Fruit fly (Drosophila melanogaster) whole organism, embryonic: ENCODE measurements around the gene CG5399.

Source experiments
- Ada2b ChIP-seq: fragments of 200-800 bp; sonication (Bioruptor generic); IDR thresholded peaks from 2 replicates; pipeline ENCODE4 v1.3.6; 2022; ENCODE audit warnings: missing biosample characterization, missing genetic modification characterization
- Atf3 ChIP-seq: fragments of 200-800 bp; sonication (Bioruptor generic); optimal IDR thresholded peaks from 3 replicates; lab custom pipeline; 2016; ENCODE audit warnings: missing biosample characterization, missing genetic modification characterization
- B-H1 ChIP-seq: fragments of 200-800 bp; sonication (Bioruptor generic); IDR thresholded peaks from 3 replicates; pipeline ENCODE4 v1.3.6; 2022; ENCODE audit warnings: missing biosample characterization, missing genetic modification characterization
- BtbVII ChIP-seq: fragments of 200-800 bp; sonication (Bioruptor generic); optimal IDR thresholded peaks from 3 replicates; lab custom pipeline; 2017; ENCODE audit warnings: missing biosample characterization, mild to moderate bottlenecking, missing genetic modification characterization
- CG10366 ChIP-seq: fragments of 200-800 bp; sonication (Bioruptor generic); IDR thresholded peaks from 2 replicates; pipeline ENCODE4 v1.3.6; 2022; ENCODE audit warnings: missing biosample characterization, missing genetic modification characterization
- CG10543 ChIP-seq: fragments of 200-800 bp; sonication (Bioruptor generic); optimal IDR thresholded peaks from 3 replicates; lab custom pipeline; 2017; ENCODE audit warnings: missing biosample characterization, mild to moderate bottlenecking, missing genetic modification characterization, moderate library complexity
- CG10654 ChIP-seq: fragments of 200-800 bp; sonication (Bioruptor generic); optimal IDR thresholded peaks from 2 replicates; lab custom pipeline; 2016; ENCODE audit warnings: missing biosample characterization, missing genetic modification characterization
- CG12071 ChIP-seq: fragments of 200-800 bp; sonication (Bioruptor generic); optimal IDR thresholded peaks from 3 replicates; lab custom pipeline; 2018; ENCODE audit warnings: missing biosample characterization, mild to moderate bottlenecking, missing genetic modification characterization
- CG15514 ChIP-seq: fragments of 200-800 bp; sonication (Bioruptor generic); optimal IDR thresholded peaks from 3 replicates; lab custom pipeline; 2017; ENCODE audit warnings: missing biosample characterization, missing genetic modification characterization, mild to moderate bottlenecking, moderate library complexity, missing genetic modification reagents
- CG18011 ChIP-seq: fragments of 200-800 bp; sonication (Bioruptor generic); optimal IDR thresholded peaks from 2 replicates; lab custom pipeline; 2017; ENCODE audit warnings: missing biosample characterization, missing genetic modification characterization, mild to moderate bottlenecking, moderate library complexity, missing genotype
- CG18262 ChIP-seq: fragments of 200-800 bp; optimal IDR thresholded peaks from 3 replicates; lab custom pipeline; 2019; ENCODE audit warnings: missing biosample characterization, mild to moderate bottlenecking, missing genetic modification characterization, moderate library complexity
- CG1832 ChIP-seq: fragments of 200-800 bp; sonication (Bioruptor generic); optimal IDR thresholded peaks from 2 replicates; lab custom pipeline; 2017; ENCODE audit warnings: missing biosample characterization, mild to moderate bottlenecking, missing genetic modification characterization, inconsistent platforms
- CG18599 ChIP-seq: fragments of 200-800 bp; sonication (Bioruptor generic); optimal IDR thresholded peaks from 3 replicates; lab custom pipeline; 2017; ENCODE audit warnings: missing biosample characterization, missing genetic modification characterization, mild to moderate bottlenecking, moderate library complexity, missing genetic modification reagents
- CG34376 ChIP-seq: fragments of 200-800 bp; sonication (Bioruptor generic); optimal IDR thresholded peaks from 2 replicates; lab custom pipeline; 2018; ENCODE audit warnings: missing biosample characterization, mild to moderate bottlenecking, missing genetic modification characterization
- CG3995 ChIP-seq: fragments of 200-800 bp; sonication (Bioruptor generic); optimal IDR thresholded peaks from 3 replicates; lab custom pipeline; 2016; ENCODE audit warnings: missing biosample characterization, missing genetic modification characterization
- CG4617 ChIP-seq: fragments of 200-800 bp; sonication (Bioruptor generic); optimal IDR thresholded peaks from 3 replicates; lab custom pipeline; 2016; ENCODE audit warnings: missing biosample characterization, missing genetic modification characterization, borderline replicate concordance
- CG9437 ChIP-seq: fragments of 200-800 bp; sonication (Bioruptor generic); optimal IDR thresholded peaks from 2 replicates; lab custom pipeline; 2018; ENCODE audit warnings: missing biosample characterization, mild to moderate bottlenecking, missing genetic modification characterization
- Doc3 ChIP-seq: fragments of 200-800 bp; sonication (Bioruptor generic); IDR thresholded peaks from 3 replicates; pipeline ENCODE4 v1.3.6; 2022; ENCODE audit warnings: missing biosample characterization, missing genetic modification characterization; ENCODE audit not compliant: partially characterized antibody
- Drgx ChIP-seq: fragments of 200-800 bp; sonication (Bioruptor generic); IDR thresholded peaks from 2 replicates; pipeline ENCODE4 v1.3.6; 2022; ENCODE audit warnings: missing biosample characterization, missing genetic modification characterization
- HHEX ChIP-seq: fragments of 200-800 bp; sonication (Bioruptor generic); optimal IDR thresholded peaks from 3 replicates; lab custom pipeline; 2017; ENCODE audit warnings: missing biosample characterization, mild to moderate bottlenecking, missing genetic modification characterization, missing genetic modification reagents
- Hey ChIP-seq: fragments of 200-800 bp; sonication (Bioruptor generic); optimal IDR thresholded peaks from 3 replicates; lab custom pipeline; 2018; ENCODE audit warnings: missing biosample characterization, mild to moderate bottlenecking, missing genetic modification characterization
- HmgZ ChIP-seq: fragments of 200-800 bp; sonication (Bioruptor generic); optimal IDR thresholded peaks from 2 replicates; lab custom pipeline; 2018; ENCODE audit warnings: missing biosample characterization, mild to moderate bottlenecking, missing genetic modification characterization
- Lim3 ChIP-seq: fragments of 200-800 bp; sonication (Bioruptor generic); IDR thresholded peaks from 2 replicates; pipeline ENCODE4 v1.3.6; 2022; ENCODE audit warnings: missing biosample characterization, missing genetic modification characterization
- Med ChIP-seq: fragments of 200-800 bp; sonication (Bioruptor generic); peaks from one replicate; lab custom pipeline; 2016; ENCODE audit warnings: missing biosample characterization, missing genetic modification characterization, mild to moderate bottlenecking, inconsistent platforms, moderate library complexity
- Optix ChIP-seq: fragments of 200-800 bp; sonication (Bioruptor generic); IDR thresholded peaks from 3 replicates; pipeline ENCODE4 v1.3.6; 2022; ENCODE audit warnings: missing biosample characterization, missing genetic modification characterization
- bcd ChIP-seq: fragments of 200-800 bp; sonication (Bioruptor generic); optimal IDR thresholded peaks from 2 replicates; lab custom pipeline; 2017; ENCODE audit warnings: missing biosample characterization, mild to moderate bottlenecking, missing genetic modification characterization
- cas ChIP-seq: fragments of 200-800 bp; sonication (Bioruptor generic); IDR thresholded peaks from 2 replicates; pipeline ENCODE4 v1.3.6; 2022; ENCODE audit warnings: missing biosample characterization, missing genetic modification characterization
- cwo ChIP-seq: fragments of 200-800 bp; sonication (Bioruptor generic); optimal IDR thresholded peaks from 3 replicates; lab custom pipeline; 2017; ENCODE audit warnings: missing biosample characterization, missing genetic modification characterization, mild to moderate bottlenecking, moderate library complexity, missing genetic modification reagents
- exex ChIP-seq: fragments of 200-800 bp; sonication (Bioruptor generic); optimal IDR thresholded peaks from 4 replicates; lab custom pipeline; 2018; ENCODE audit warnings: missing biosample characterization, mild to moderate bottlenecking, missing genetic modification characterization, moderate library complexity
- fd3F ChIP-seq: fragments of 200-800 bp; sonication (Bioruptor generic); optimal IDR thresholded peaks from 2 replicates; lab custom pipeline; 2018; ENCODE audit warnings: missing biosample characterization, mild to moderate bottlenecking, missing genetic modification characterization, moderate library complexity
- grn ChIP-seq: fragments of 200-800 bp; sonication (Bioruptor generic); optimal IDR thresholded peaks from 3 replicates; lab custom pipeline; 2017; ENCODE audit warnings: missing biosample characterization, missing genetic modification characterization
- gro ChIP-seq: fragments of 200-800 bp; sonication (Bioruptor generic); optimal IDR thresholded peaks from 2 replicates; lab custom pipeline; 2016; ENCODE audit warnings: missing biosample characterization, missing genetic modification characterization
- hkb ChIP-seq, 2 experiments: fragments of 200-800 bp in 1 of 2; fragments of >200 bp in 1 of 2; sonication (Bioruptor generic) in 1 of 2; IDR thresholded peaks in 1 of 2; optimal IDR thresholded peaks in 1 of 2; 2 replicates each; pipeline versions ENCODE4 v1.3.6 to Lab custom; 2017 to 2022; ENCODE audit warnings: missing biosample characterization in 1 of 2, missing genetic modification characterization in 1 of 2
- lab ChIP-seq: fragments of 200-800 bp; sonication (Bioruptor generic); optimal IDR thresholded peaks from 3 replicates; lab custom pipeline; 2017; ENCODE audit warnings: missing biosample characterization, missing genetic modification characterization, mild to moderate bottlenecking, moderate library complexity, missing genetic modification reagents
- lbe ChIP-seq: fragments of 200-800 bp; sonication (Bioruptor generic); optimal IDR thresholded peaks from 2 replicates; lab custom pipeline; 2016; ENCODE audit warnings: missing biosample characterization, mild to moderate bottlenecking, missing genetic modification characterization
- mirr ChIP-seq: fragments of 200-800 bp; sonication (Bioruptor generic); optimal IDR thresholded peaks from 3 replicates; lab custom pipeline; 2018; ENCODE audit warnings: missing biosample characterization, mild to moderate bottlenecking, missing genetic modification characterization
- nerfin-1 ChIP-seq: fragments of 200-800 bp; sonication (Bioruptor generic); optimal IDR thresholded peaks from 3 replicates; lab custom pipeline; 2019; ENCODE audit warnings: missing biosample characterization, mild to moderate bottlenecking, missing genetic modification characterization, moderate library complexity
- nmo ChIP-seq: fragments of 200-800 bp; sonication (Bioruptor generic); optimal IDR thresholded peaks from 2 replicates; lab custom pipeline; 2018; ENCODE audit warnings: missing biosample characterization, mild to moderate bottlenecking, missing genetic modification characterization, moderate library complexity
- pb ChIP-seq: fragments of 200-800 bp; sonication (Bioruptor generic); optimal IDR thresholded peaks from 3 replicates; lab custom pipeline; 2016; ENCODE audit warnings: missing biosample characterization, missing genetic modification characterization
- pzg ChIP-seq: fragments of 200-800 bp; sonication (Bioruptor generic); optimal IDR thresholded peaks from 3 replicates; lab custom pipeline; 2018; ENCODE audit warnings: missing biosample characterization, mild to moderate bottlenecking, missing genetic modification characterization, moderate library complexity
- rib ChIP-seq: fragments of 200-800 bp; sonication (Bioruptor generic); IDR thresholded peaks from 2 replicates; pipeline ENCODE4 v1.3.6; 2022; ENCODE audit warnings: missing biosample characterization, missing genetic modification characterization
- sd ChIP-seq: fragments of 200-800 bp; sonication (Bioruptor generic); optimal IDR thresholded peaks from 3 replicates; lab custom pipeline; 2018; ENCODE audit warnings: missing biosample characterization, mild to moderate bottlenecking, missing genetic modification characterization, moderate library complexity
- sisA ChIP-seq: fragments of 200-800 bp; sonication (Bioruptor generic); IDR thresholded peaks from 2 replicates; pipeline ENCODE4 v1.3.6; 2022; ENCODE audit warnings: missing biosample characterization, missing genetic modification characterization
- slp2 ChIP-seq: fragments of 200-800 bp; sonication (Bioruptor generic); optimal IDR thresholded peaks from 2 replicates; lab custom pipeline; 2016; ENCODE audit warnings: missing biosample characterization, missing genetic modification characterization
- sqz ChIP-seq: fragments of 200-800 bp; sonication (Bioruptor generic); optimal IDR thresholded peaks from 3 replicates; lab custom pipeline; 2018; ENCODE audit warnings: missing biosample characterization, mild to moderate bottlenecking, missing genetic modification characterization
- sug ChIP-seq: fragments of 200-800 bp; optimal IDR thresholded peaks from 2 replicates; lab custom pipeline; 2019; ENCODE audit warnings: missing biosample characterization, mild to moderate bottlenecking, missing genetic modification characterization, moderate library complexity
- tgo ChIP-seq: fragments of 200-800 bp; sonication (Bioruptor generic); IDR thresholded peaks from 3 replicates; pipeline ENCODE4 v1.3.6; 2022; ENCODE audit warnings: missing biosample characterization, missing genetic modification characterization
- vfl ChIP-seq: fragments of 200-800 bp; sonication (Bioruptor generic); optimal IDR thresholded peaks from 2 replicates; lab custom pipeline; 2016; ENCODE audit warnings: missing biosample characterization, missing genetic modification characterization
- zen ChIP-seq: fragments of 200-800 bp; sonication (Bioruptor generic); optimal IDR thresholded peaks from 3 replicates; lab custom pipeline; 2018; ENCODE audit warnings: missing biosample characterization, mild to moderate bottlenecking, missing genetic modification characterization, moderate library complexity

CG5399 gene

DNA sequence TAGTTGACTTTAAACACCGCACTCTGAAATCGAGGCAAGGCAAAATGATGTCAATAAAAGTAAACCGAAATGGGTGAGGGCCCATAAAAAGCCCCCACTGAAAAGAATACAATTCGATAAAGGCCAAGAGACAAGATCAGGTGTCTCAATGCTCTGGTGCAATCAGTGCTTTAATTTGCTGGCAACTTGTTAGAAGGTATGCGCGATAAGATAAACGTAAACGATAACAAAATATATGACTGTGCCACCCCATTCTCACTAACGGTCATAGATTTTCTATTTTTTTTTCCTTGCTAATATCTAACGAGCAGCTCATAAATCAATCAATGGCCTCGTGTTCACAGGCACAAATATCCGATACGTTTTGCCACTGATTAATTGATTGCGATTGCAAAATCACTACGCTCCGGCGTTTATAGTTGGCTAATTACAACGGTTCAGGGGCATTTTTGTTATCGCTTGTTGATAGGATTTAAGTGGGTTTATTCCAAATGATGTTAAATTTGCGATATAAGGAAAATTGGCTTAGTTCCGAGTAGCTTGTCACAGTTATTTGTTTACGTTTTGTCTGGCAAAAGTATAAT lies 1.5 kb downstream of the CG5399 start:
- no peak for TF ChIP-seq Optix
- peak; percentile 33 for TF ChIP-seq cwo (GFP tag; lab: Kevin White, UChicago)
- peak; percentile 10 for TF ChIP-seq Med (GFP tag; lab: Kevin White, UChicago)
- no peak for TF ChIP-seq zen (tag; lab: Kevin White, UChicago)
- peak; percentile 30 for TF ChIP-seq HHEX
- TF ChIP-seq mirr = peak; percentile 96
- TF ChIP-seq CG10366 = no peak
- TF ChIP-seq B-H1 (GFP tag; lab: Robert Waterston, UW) = no peak
- no peak for TF ChIP-seq cas (GFP tag; lab: Robert Waterston, UW)
- peak; percentile 52; the same call in 1 of the 2 replicates for TF ChIP-seq Lim3 (GFP tag; lab: Robert Waterston, UW)
- peak; percentile 78 for TF ChIP-seq sd
- TF ChIP-seq pzg (GFP tag; lab: Kevin White, UChicago) = no peak
- TF ChIP-seq grn = peak; percentile 92
- TF ChIP-seq gro = peak; percentile 66
- peak; percentile 98 for TF ChIP-seq exex (tag; lab: Kevin White, UChicago)
- no peak for TF ChIP-seq Doc3
- TF ChIP-seq rib (GFP tag; lab: Robert Waterston, UW) = peak; percentile 66; the same call in 1 of the 2 replicates
- TF ChIP-seq CG34376 (GFP tag; lab: Kevin White, UChicago) = peak; percentile 88
- peak; percentile 9 for TF ChIP-seq CG12071 (GFP tag; lab: Kevin White, UChicago)
- TF ChIP-seq nerfin-1 (tag; lab: Kevin White, UChicago) = no peak
- TF ChIP-seq CG3995 (GFP tag; lab: Kevin White, UChicago) = no peak
- no peak for TF ChIP-seq Ada2b (GFP tag; lab: Robert Waterston, UW)
- no peak for TF ChIP-seq CG18262
- TF ChIP-seq Atf3 = no peak
- no peak for TF ChIP-seq hkb (optimal IDR thresholded peaks at IDR 0.05; lab: Kevin White, UChicago)
- TF ChIP-seq hkb (GFP tag; IDR thresholded peaks at IDR 0.05; lab: Robert Waterston, UW) = no peak
- TF ChIP-seq Drgx = no peak
- no peak for TF ChIP-seq CG4617 (GFP tag; lab: Kevin White, UChicago)
- no peak for TF ChIP-seq slp2 (GFP tag; lab: Kevin White, UChicago)
- no peak for TF ChIP-seq pb
- peak; percentile 75 for TF ChIP-seq sug (tag; lab: Kevin White, UChicago)
- TF ChIP-seq CG9437 (GFP tag; lab: Kevin White, UChicago) = no peak
- peak; percentile 36 for TF ChIP-seq CG10543
- TF ChIP-seq BtbVII (GFP tag; lab: Kevin White, UChicago) = peak; percentile 10
- peak; percentile 8 for TF ChIP-seq sqz (GFP tag; lab: Kevin White, UChicago)
- TF ChIP-seq nmo (GFP tag; lab: Kevin White, UChicago) = no peak
- no peak for TF ChIP-seq vfl (GFP tag; lab: Kevin White, UChicago)
- no peak for TF ChIP-seq CG18011
- TF ChIP-seq bcd (GFP tag; lab: Kevin White, UChicago) = no peak
- TF ChIP-seq lab (GFP tag; lab: Kevin White, UChicago) = peak; percentile 75
- peak; percentile 38 for TF ChIP-seq CG18599
- TF ChIP-seq Hey (tag; lab: Kevin White, UChicago) = peak; percentile 6
- no peak for TF ChIP-seq fd3F (GFP tag; lab: Kevin White, UChicago)
- no peak for TF ChIP-seq lbe (GFP tag; lab: Kevin White, UChicago)
- no peak for TF ChIP-seq tgo (GFP tag; lab: Robert Waterston, UW)
- TF ChIP-seq sisA = no peak
- TF ChIP-seq CG10654 = no peak
- peak; percentile 5 for TF ChIP-seq HmgZ (tag; lab: Kevin White, UChicago)
- no peak for TF ChIP-seq CG1832 (GFP tag; lab: Kevin White, UChicago)
- peak; percentile 1 for TF ChIP-seq CG15514 (GFP tag; lab: Kevin White, UChicago)
